Worm (Caenorhabditis elegans): Measurements from ENCODE around the gene wbp-2.
A peak's percentile ranks its signal among the peaks of the same experiment; 100 is the strongest.

The wbp-2 gene

ce11 chrII:9285171-9286025, 44.2 kb upstream of the wbp-2 start, which contains the start of gene mtrr-1 (continued):
- TF ChIP-seq snpc-3.4 (tag; optimal IDR thresholded peaks at IDR 0.05) = no peak
- TF ChIP-seq attf-3 (GFP tag; conservative IDR thresholded peaks at IDR 0.05) = no peak
- peak; percentile 46 for TF ChIP-seq snpc-1.3 (tag; optimal IDR thresholded peaks at IDR 0.05; ENCODE audit: insufficient read depth)
- TF ChIP-seq sdz-38 (tag; optimal IDR thresholded peaks at IDR 0.05) = no peak
- TF ChIP-seq dpff-1 (tag; optimal IDR thresholded peaks at IDR 0.05) = no peak

- TF ChIP-seq ekl-4 (GFP tag; IDR thresholded peaks at IDR 0.05) (peak; percentile 26; the same call in 1 of the 2 replicates), gei-17 (GFP tag; optimal IDR thresholded peaks at IDR 0.05) (no peak), nfya-2 (GFP tag; IDR thresholded peaks at IDR 0.05) (no peak), dpl-1 (GFP tag; optimal IDR thresholded peaks at IDR 0.05) (peak; percentile 1), ceh-91 (GFP tag; IDR thresholded peaks at IDR 0.05) (peak; percentile 29; the same call in 1 of the 2 replicates), hmg-1.2 (GFP tag; IDR thresholded peaks at IDR 0.05) (peak; percentile 23; the same call in 1 of the 2 replicates), Y95B8A.8 (GFP tag; IDR thresholded peaks at IDR 0.05) (no peak), xnd-1 (tag; optimal IDR thresholded peaks at IDR 0.05) (peak; percentile 70), madf-8 (GFP tag; conservative IDR thresholded peaks at IDR 0.05) (peak; percentile 55), bed-1 (GFP tag; IDR thresholded peaks at IDR 0.05) (no peak), T26A5.8 (tag; optimal IDR thresholded peaks at IDR 0.05) (no peak), madf-6 (GFP tag; IDR thresholded peaks at IDR 0.05) (peak; percentile 85), sdz-38 (tag; optimal IDR thresholded peaks at IDR 0.05) (no peak), F33H1.4 (GFP tag; IDR thresholded peaks at IDR 0.05) (peak; percentile 49), efl-1 (GFP tag; optimal IDR thresholded peaks at IDR 0.05) (peak; percentile 73), madf-10 (tag; optimal IDR thresholded peaks at IDR 0.05) (no peak), attf-5 (GFP tag; optimal IDR thresholded peaks at IDR 0.05) (no peak)
Measured at ce11 chrII:9289127-9289526, 40.4 kb upstream of the wbp-2 start.

ce11 chrII:9291632-9292031, 37.9 kb upstream of the wbp-2 start, which contains the start of gene acs-7:
TSS of gene acs-7 (plus strand) at chrII:9292017.
- TF ChIP-seq let-607 (tag; optimal IDR thresholded peaks at IDR 0.05) (peak in 1 of 2 experiments; percentile 26), athp-1 (tag; optimal IDR thresholded peaks at IDR 0.05) (no peak), nhr-80 (tag; optimal IDR thresholded peaks at IDR 0.05) (peak; percentile 86)

ce11 chrII:9295678-9296077, 33.9 kb upstream of the wbp-2 start, which contains the start of gene C01G6.9:
TSS of gene C01G6.9 (minus strand) at chrII:9295818.
- TF ChIP-seq madf-10 (tag; optimal IDR thresholded peaks at IDR 0.05) = no peak
- no peak for TF ChIP-seq ceh-40 (GFP tag; IDR thresholded peaks at IDR 0.05)
- TF ChIP-seq cebp-2 (GFP tag; IDR thresholded peaks at IDR 0.05) = no peak
- no peak for TF ChIP-seq bed-1 (GFP tag; IDR thresholded peaks at IDR 0.05)
- no peak for TF ChIP-seq nfya-1 (tag; optimal IDR thresholded peaks at IDR 0.05; ENCODE audit: borderline replicate concordance, insufficient read depth)
- TF ChIP-seq dpff-1 (tag; optimal IDR thresholded peaks at IDR 0.05) = no peak
- TF ChIP-seq let-526 (GFP tag; IDR thresholded peaks at IDR 0.05) = no peak
- no peak for TF ChIP-seq ztf-22 (GFP tag; optimal IDR thresholded peaks at IDR 0.05)
- TF ChIP-seq snpc-1.3 (tag; optimal IDR thresholded peaks at IDR 0.05; ENCODE audit: insufficient read depth) = no peak
- no peak for TF ChIP-seq B0261.1 (tag; optimal IDR thresholded peaks at IDR 0.05)
- TF ChIP-seq lsl-1 (GFP tag; optimal IDR thresholded peaks at IDR 0.05) = no peak
- TF ChIP-seq K11D2.4 (GFP tag; IDR thresholded peaks at IDR 0.05) = no peak
- no peak for TF ChIP-seq ceh-79 (tag; optimal IDR thresholded peaks at IDR 0.05)
- TF ChIP-seq madf-6 (GFP tag; IDR thresholded peaks at IDR 0.05) = no peak

Measured in whole organism, young adult.